Fruit fly (Drosophila melanogaster): ENCODE measurements around the gene mRpL48.

The mRpL48 gene

DNA sequence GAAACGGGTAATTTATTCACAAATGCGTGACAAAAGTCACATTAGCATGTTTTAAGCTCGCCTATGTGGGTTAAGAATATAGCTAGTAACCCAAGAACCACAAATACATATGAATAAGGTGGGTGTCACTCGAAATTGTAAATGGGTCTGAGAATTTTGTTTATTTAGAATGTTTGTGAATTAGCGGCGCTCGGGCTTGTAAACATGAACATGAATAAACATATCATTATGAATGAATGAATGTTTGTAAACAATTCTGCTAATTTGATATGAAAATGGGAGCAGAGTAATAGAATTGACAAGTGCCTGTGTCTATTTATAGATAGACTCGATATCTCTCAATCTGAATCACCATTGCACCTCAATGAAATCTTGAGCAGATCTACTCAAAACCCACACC is 24.9 kb downstream of the mRpL48 start:
- no peak for TF ChIP-seq CG17801 (GFP tag; optimal IDR thresholded peaks at IDR 0.05; ENCODE audit: partially characterized antibody)

- peak; percentile 63 for TF ChIP-seq CG17801 (GFP tag; optimal IDR thresholded peaks at IDR 0.05; ENCODE audit: partially characterized antibody)
Observed at dm6 chr2L:1737057-1737581, 26.9 kb downstream of the mRpL48 start.

dm6 chr2L:1738054-1738453 is 27.8 kb downstream of the mRpL48 start:
- no peak for TF ChIP-seq CG17801 (GFP tag; optimal IDR thresholded peaks at IDR 0.05; ENCODE audit: partially characterized antibody)

DNA sequence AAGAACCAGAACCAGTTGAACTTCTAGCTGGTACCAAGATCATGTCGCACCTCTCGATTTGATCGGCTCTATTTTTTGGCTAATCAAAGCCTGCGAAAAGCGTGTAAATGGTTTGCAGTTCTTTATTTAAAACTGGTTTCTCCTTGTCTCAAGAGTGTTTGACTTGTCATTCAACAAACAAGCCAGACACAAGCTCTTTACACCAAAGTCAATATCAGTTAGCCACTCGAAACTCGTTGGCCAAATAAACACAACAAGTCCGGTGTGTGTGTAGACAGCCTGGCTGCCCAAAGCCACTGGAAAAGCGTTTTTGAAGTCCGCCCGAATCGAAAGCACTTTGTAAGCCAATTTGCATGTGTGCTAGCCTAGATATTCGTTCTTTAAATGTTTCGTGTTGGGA is 29.8 kb downstream of the mRpL48 start:
- no peak for TF ChIP-seq CG17801 (GFP tag; optimal IDR thresholded peaks at IDR 0.05; ENCODE audit: partially characterized antibody)

DNA sequence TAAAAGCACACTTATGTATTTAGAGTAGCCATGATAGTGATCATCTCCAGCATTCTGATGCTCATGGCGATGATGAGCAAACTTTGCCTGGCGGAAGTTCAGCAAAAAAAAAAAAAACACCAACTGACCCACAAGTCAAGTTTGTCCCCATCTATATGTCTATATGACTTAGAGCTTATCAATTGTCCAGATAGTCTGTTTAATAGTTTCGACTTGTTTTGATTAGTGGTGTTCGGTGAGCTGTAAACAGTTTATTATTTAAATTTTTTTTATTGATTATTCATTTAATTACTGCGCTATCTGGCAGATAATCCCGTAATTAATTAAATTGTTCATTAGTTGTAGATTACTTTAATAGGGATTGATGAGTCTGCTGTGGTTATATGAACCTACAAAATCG is 33.5 kb downstream of the mRpL48 start:
- no peak for TF ChIP-seq CG17801 (GFP tag; optimal IDR thresholded peaks at IDR 0.05; ENCODE audit: partially characterized antibody)

DNA sequence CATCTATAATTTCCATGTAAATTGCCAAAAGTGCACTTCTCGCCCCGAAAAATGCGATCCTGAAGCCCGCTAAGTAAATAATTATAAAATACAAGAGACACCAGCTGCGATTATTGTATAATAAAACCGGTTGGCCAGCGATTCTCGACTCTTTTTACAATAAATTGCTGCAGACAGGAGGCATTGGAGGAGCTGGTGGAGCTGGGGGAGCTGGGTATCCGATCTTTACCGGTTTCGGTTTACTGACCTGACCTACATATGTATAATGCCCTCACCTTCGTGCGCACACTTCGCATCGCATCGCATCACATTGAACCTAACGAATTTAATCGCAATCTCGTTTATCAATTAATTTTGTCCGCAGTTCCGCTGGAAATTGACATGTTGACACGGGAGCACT is 38.1 kb downstream of the mRpL48 start:
- no peak for TF ChIP-seq CG17801 (GFP tag; optimal IDR thresholded peaks at IDR 0.05; ENCODE audit: partially characterized antibody)

- no peak for TF ChIP-seq CG17801 (GFP tag; optimal IDR thresholded peaks at IDR 0.05; ENCODE audit: partially characterized antibody)
Observed at dm6 chr2L:1751953-1752352, 41.7 kb downstream of the mRpL48 start, which contains the start of the genes CG17712 and CG17648. TSS of gene CG17712 (minus strand) at chr2L:1752122. TSS of gene CG17648 (plus strand) at chr2L:1752308.

DNA sequence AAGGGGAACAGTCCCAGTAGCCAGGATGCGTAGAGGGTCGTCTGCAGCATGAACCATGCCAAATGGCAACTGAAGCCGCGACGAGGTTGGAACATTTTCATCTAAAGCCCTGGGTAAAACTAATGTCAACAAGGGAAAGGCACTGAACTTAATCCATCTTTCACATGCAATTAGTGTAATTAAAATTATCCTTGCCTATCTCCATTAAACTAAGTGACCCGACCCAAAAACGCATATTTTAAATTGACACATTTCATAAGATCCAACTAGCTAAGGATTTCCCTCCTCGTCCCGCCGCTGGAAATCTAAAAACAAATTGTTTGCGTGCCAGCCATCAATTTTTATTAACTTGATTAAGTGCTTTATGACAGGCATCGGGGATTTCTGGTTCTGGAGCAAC is 46.1 kb downstream of the mRpL48 start, which contains the start of gene Gr22f:
TSS of gene Gr22f (minus strand) at position 101 of the 400 bp plus-strand sequence.
- TF ChIP-seq CG17801 (GFP tag; optimal IDR thresholded peaks at IDR 0.05; ENCODE audit: partially characterized antibody) = no peak

dm6 chr2L:1758853-1759252 is 48.6 kb downstream of the mRpL48 start, which contains the start of gene CG17650:
TSS of gene CG17650 (minus strand) at chr2L:1759093.
- no peak for TF ChIP-seq CG17801 (GFP tag; optimal IDR thresholded peaks at IDR 0.05; ENCODE audit: partially characterized antibody)

Data from ovary, adult (tissue).